Worm (Caenorhabditis elegans) whole organism, L1 larva: ENCODE measurements around the gene C36C9.11.

Experiments used
- ama-1 ChIP-seq: fragments of 150-350 bp; optimal IDR thresholded peaks from 2 replicates; lab custom pipeline; 2014
- ces-1 ChIP-seq: fragments of 150-350 bp; optimal IDR thresholded peaks from 2 replicates; lab custom pipeline; 2014; ENCODE audit warnings: missing biosample characterization, missing genetic modification reagents, missing genetic modification characterization
- egl-13 ChIP-seq: sonication (generic microtip); optimal IDR thresholded peaks from 2 replicates; lab custom pipeline; 2016; ENCODE audit warnings: missing genotype, missing genetic modification reagents, missing genetic modification characterization, missing compliant biosample characterization
- nhr-28 ChIP-seq: fragments of 150-350 bp; optimal IDR thresholded peaks from 2 replicates; lab custom pipeline; 2014; ENCODE audit warnings: missing biosample characterization, missing genetic modification characterization
- zag-1 ChIP-seq: fragments of 150-350 bp; optimal IDR thresholded peaks from 2 replicates; lab custom pipeline; 2014; ENCODE audit warnings: missing biosample characterization, missing genetic modification characterization

ce11 chrX:1720359-1720758 is 33.2 kb downstream of the C36C9.11 start, which contains the start of gene F07G6.8:
- TF ChIP-seq ama-1 (no peak), nhr-28 (no peak), zag-1 (tag; lab: Kevin White, UChicago) (no peak), egl-13 (tag; lab: Kevin White, UChicago) (no peak), ces-1 (GFP tag; lab: Kevin White, UChicago) (no peak)
